Worm (Caenorhabditis elegans) whole organism, late embryonic: ENCODE results near the gene F18H3.4.

Source experiments
- C08G9.2 ChIP-seq: sonication (generic microtip); optimal IDR thresholded peaks from 2 replicates; lab custom pipeline; 2016; ENCODE audit warnings: mild to moderate bottlenecking, missing genetic modification characterization, moderate library complexity, missing compliant biosample characterization
- ceh-31 ChIP-seq: sonication (generic microtip); optimal IDR thresholded peaks from 2 replicates; lab custom pipeline; 2016; ENCODE audit warnings: missing genetic modification characterization, missing compliant biosample characterization
- nfya-1 ChIP-seq: sonication (generic microtip); optimal IDR thresholded peaks from 2 replicates; lab custom pipeline; 2017; ENCODE audit warnings: missing genetic modification characterization, mild to moderate bottlenecking, missing compliant biosample characterization, antibody characterized with exemption, moderate library complexity
- pag-3 ChIP-seq: sonication (generic microtip); optimal IDR thresholded peaks from 2 replicates; lab custom pipeline; 2016; ENCODE audit warnings: missing compliant biosample characterization, missing genetic modification characterization, borderline replicate concordance
- unc-86 ChIP-seq: sonication (generic microtip); optimal IDR thresholded peaks from 2 replicates; lab custom pipeline; 2016; ENCODE audit warnings: missing genetic modification characterization, missing compliant biosample characterization

F18H3.4 gene

ce11 chrX:13578483-13578882, 49.6 kb downstream of the F18H3.4 start, which contains the start of gene F54B11.11:
TSS of gene F54B11.11 (plus strand) at chrX:13578783.
- TF ChIP-seq unc-86 (tag; lab: Kevin White, UChicago), result no peak
- no peak for TF ChIP-seq pag-3 (tag; lab: Kevin White, UChicago)
- no peak for TF ChIP-seq ceh-31 (tag; lab: Kevin White, UChicago)
- no peak for TF ChIP-seq C08G9.2 (tag; lab: Kevin White, UChicago)
- TF ChIP-seq nfya-1 (tag; lab: Kevin White, UChicago), result no peak
- TF ChIP-seq, all 69 proteins: peak for 0
